Worm (Caenorhabditis elegans) whole organism, L2 larva: ENCODE results near the gene ZK262.8.

Experiments used
- ZK546.5 ChIP-seq: sonication (generic microtip); optimal IDR thresholded peaks from 2 replicates; lab custom pipeline; 2017; ENCODE audit warnings: missing biosample characterization, missing genetic modification characterization
- alr-1 ChIP-seq: fragments of 150-350 bp; optimal IDR thresholded peaks from 2 replicates; lab custom pipeline; 2014; ENCODE audit warnings: missing biosample characterization, missing genetic modification characterization
- aly-2 ChIP-seq: fragments of 150-350 bp; optimal IDR thresholded peaks from 2 replicates; lab custom pipeline; 2014; ENCODE audit warnings: missing biosample characterization, missing genetic modification characterization
- ama-1 ChIP-seq: fragments of 150-350 bp; optimal IDR thresholded peaks from 2 replicates; lab custom pipeline; 2018; ENCODE audit warnings: inconsistent platforms
- ceh-82 ChIP-seq: fragments of 150-350 bp; optimal IDR thresholded peaks from 2 replicates; lab custom pipeline; 2014; ENCODE audit warnings: missing biosample characterization, missing genetic modification characterization
- egl-27 ChIP-seq: sonication (generic microtip); optimal IDR thresholded peaks from 3 replicates; lab custom pipeline; 2017; ENCODE audit warnings: missing biosample characterization, missing genetic modification reagents, missing genetic modification characterization
- elt-3 ChIP-seq: sonication (generic microtip); optimal IDR thresholded peaks from 2 replicates; lab custom pipeline; 2017; ENCODE audit warnings: missing biosample characterization, missing genetic modification characterization
- lin-11 ChIP-seq: fragments of 150-350 bp; sonication (generic microtip); optimal IDR thresholded peaks from 2 replicates; lab custom pipeline; 2014; ENCODE audit warnings: missing biosample characterization, missing genetic modification characterization, inconsistent platforms, mixed read lengths
- nhr-21 ChIP-seq: fragments of 150-350 bp; optimal IDR thresholded peaks from 2 replicates; lab custom pipeline; 2014; ENCODE audit warnings: missing biosample characterization, missing genetic modification characterization
- nhr-237 ChIP-seq: fragments of 150-350 bp; optimal IDR thresholded peaks from 2 replicates; lab custom pipeline; 2014; ENCODE audit warnings: missing biosample characterization, missing genetic modification characterization
- nhr-25 ChIP-seq: fragments of 150-350 bp; sonication (generic microtip); optimal IDR thresholded peaks from 3 replicates; lab custom pipeline; 2014; ENCODE audit warnings: missing biosample characterization, missing genetic modification characterization
- skn-1 ChIP-seq: sonication (generic microtip); optimal IDR thresholded peaks from 2 replicates; lab custom pipeline; 2017; ENCODE audit warnings: missing biosample characterization, missing genetic modification characterization
- zag-1 ChIP-seq: fragments of 150-350 bp; optimal IDR thresholded peaks from 2 replicates; lab custom pipeline; 2014; ENCODE audit warnings: missing biosample characterization, missing genetic modification characterization
- ztf-11 ChIP-seq: sonication (generic microtip); optimal IDR thresholded peaks from 2 replicates; lab custom pipeline; 2017; ENCODE audit warnings: missing biosample characterization, missing genetic modification characterization

DNA sequence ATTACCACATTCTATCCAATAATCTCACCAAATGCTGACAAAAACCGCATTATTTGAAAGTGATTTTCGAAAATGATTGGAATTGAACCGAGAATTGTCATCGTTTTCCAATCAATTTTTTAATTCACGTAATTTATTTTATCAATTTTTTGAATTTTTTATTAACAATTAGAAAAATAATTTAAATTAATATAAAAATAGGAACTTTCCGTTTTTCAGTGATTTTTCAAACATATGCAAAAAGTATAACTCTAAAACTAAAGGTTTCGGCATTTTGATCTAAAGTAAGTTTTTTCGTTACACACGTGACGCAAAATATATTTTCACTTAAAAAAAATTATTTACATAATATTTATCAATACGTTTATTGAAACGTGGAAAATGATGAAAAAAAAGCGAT is 44.0 kb upstream of the ZK262.8 start, which contains the start of gene Y51A2B.6:
- TF ChIP-seq elt-3 (no peak), alr-1 (no peak), lin-11 (no peak), skn-1 (tag; lab: Kevin White, UChicago) (no peak), nhr-237 (tag; lab: Kevin White, UChicago) (no peak), zag-1 (tag; lab: Kevin White, UChicago) (no peak), ama-1 (lab: Kevin White, UChicago) (no peak), nhr-21 (tag; lab: Kevin White, UChicago) (no peak), ztf-11 (tag; lab: Kevin White, UChicago) (no peak), ceh-82 (tag; lab: Kevin White, UChicago) (no peak), egl-27 (tag; lab: Kevin White, UChicago) (no peak), nhr-25 (no peak), aly-2 (tag; lab: Kevin White, UChicago) (no peak), ZK546.5 (tag; lab: Kevin White, UChicago) (no peak)
